Worm (Caenorhabditis elegans): ENCODE measurements around the gene trcs-2.

The trcs-2 gene

DNA sequence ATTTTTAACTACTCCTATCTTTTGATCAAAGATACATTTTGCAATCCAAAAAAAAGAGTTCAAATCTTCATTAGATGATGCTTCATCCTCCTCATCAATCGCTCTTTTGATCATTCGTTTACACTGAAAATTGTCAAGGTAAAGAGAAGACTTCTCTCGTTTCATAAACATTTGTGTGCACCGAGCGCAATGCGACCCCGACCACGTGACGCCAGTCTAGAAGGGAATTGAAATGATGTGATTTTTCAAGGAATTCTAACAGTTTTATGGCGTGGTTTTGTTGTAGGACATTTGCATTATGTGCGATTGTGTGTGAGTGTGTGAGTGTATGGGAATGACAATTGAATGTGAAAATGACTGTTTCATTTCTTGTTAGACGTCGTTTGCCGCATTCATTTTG, 19.0 kb downstream of the trcs-2 start:
- TF ChIP-seq B0310.2 (tag; optimal IDR thresholded peaks at IDR 0.05) = no peak
- TF ChIP-seq ceh-13 (GFP tag; optimal IDR thresholded peaks at IDR 0.05) = no peak
- TF ChIP-seq aly-1 (tag; optimal IDR thresholded peaks at IDR 0.05) = no peak
- TF ChIP-seq tbx-37 (GFP tag; conservative IDR thresholded peaks at IDR 0.05) = no peak
- no peak for TF ChIP-seq F13C5.2 (tag; optimal IDR thresholded peaks at IDR 0.05)

DNA sequence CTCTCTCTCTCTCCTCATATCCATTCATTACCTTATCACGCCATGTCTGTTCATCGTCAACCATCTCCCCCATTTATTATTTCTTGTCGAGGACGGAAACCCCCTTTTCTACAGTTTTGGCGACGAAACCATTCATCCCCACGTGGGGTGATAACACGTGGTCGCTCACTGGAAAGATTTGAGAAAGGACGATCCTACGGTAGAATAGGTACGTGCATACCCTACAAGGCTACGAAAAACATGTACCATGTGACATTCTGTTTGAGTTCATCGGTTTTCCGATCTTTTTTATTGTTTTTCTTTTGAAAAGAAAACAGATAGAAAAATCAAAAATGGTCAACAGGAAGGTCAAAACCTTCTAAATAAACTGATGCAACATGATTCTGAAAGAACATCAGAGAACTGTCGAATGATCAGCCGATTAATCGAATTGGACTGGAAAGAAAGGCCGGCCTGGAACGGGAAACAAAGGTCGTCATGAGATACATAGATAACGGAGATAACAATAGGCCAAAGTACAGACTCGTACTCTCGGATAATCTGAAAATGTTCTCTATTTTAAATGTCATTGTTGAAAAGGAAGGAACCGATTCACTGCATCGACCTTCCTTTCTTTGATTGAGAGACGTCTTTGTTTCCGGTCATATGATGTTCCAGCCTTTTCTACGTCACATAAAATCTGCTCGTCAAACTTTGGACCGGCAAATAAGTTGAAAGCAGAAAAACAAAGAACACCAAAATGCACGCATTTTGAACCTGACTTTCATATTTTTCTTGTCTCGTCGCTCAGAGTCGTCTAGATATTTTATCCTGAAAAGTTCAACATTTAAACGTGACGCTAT, 20.0 kb downstream of the trcs-2 start:
- no peak for TF ChIP-seq ceh-36 (tag; optimal IDR thresholded peaks at IDR 0.05)
- TF ChIP-seq scrt-1 (GFP tag; IDR thresholded peaks at IDR 0.05) = no peak
- TF ChIP-seq aly-1 (tag; optimal IDR thresholded peaks at IDR 0.05) = no peak
- TF ChIP-seq B0310.2 (tag; optimal IDR thresholded peaks at IDR 0.05) = no peak
- TF ChIP-seq ets-7 (tag; optimal IDR thresholded peaks at IDR 0.05) = no peak
- no peak for TF ChIP-seq tbx-11 (GFP tag; IDR thresholded peaks at IDR 0.05)
- TF ChIP-seq ama-1 (optimal IDR thresholded peaks at IDR 0.05) = no peak
- TF ChIP-seq tra-4 (tag; optimal IDR thresholded peaks at IDR 0.05) = no peak
- TF ChIP-seq F13C5.2 (tag; optimal IDR thresholded peaks at IDR 0.05) = no peak
- TF ChIP-seq hmbx-1 (tag; optimal IDR thresholded peaks at IDR 0.05) = no peak
- TF ChIP-seq ceh-13 (GFP tag; optimal IDR thresholded peaks at IDR 0.05) = no peak
- TF ChIP-seq hmg-4 (GFP tag; optimal IDR thresholded peaks at IDR 0.05) = no peak
- TF ChIP-seq tbx-37 (GFP tag; conservative IDR thresholded peaks at IDR 0.05) = no peak
- no peak for TF ChIP-seq hnd-1 (tag; optimal IDR thresholded peaks at IDR 0.05)
- TF ChIP-seq flt-1 (GFP tag; IDR thresholded peaks at IDR 0.05) = no peak
- no peak for TF ChIP-seq pes-1 (GFP tag; IDR thresholded peaks at IDR 0.05)
- TF ChIP-seq sea-1 (GFP tag; conservative IDR thresholded peaks at IDR 0.05) = no peak

DNA sequence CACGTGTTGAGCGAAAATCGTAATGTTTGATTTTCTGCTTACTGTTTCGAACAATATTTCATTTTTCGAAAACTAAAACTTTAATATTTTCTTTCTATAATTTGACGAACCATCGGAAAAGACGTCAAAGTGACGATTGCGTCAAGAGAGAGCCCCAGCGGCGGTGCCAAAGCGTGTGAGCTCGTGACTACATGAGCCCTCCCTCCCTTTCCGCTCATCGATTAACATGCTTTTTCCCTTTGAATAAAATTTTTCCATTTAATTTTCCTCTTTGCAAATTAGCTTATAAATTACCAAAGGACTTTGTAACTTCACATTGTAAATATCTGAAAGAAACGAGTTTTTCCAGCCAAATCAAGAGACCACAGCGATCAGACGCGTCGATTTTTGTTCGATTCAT, 20.7 kb downstream of the trcs-2 start:
- TF ChIP-seq F13C5.2 (tag; optimal IDR thresholded peaks at IDR 0.05) (no peak), ets-7 (tag; optimal IDR thresholded peaks at IDR 0.05) (no peak), aly-1 (tag; optimal IDR thresholded peaks at IDR 0.05) (no peak), ceh-36 (tag; optimal IDR thresholded peaks at IDR 0.05) (no peak), sea-1 (GFP tag; conservative IDR thresholded peaks at IDR 0.05) (no peak), hmbx-1 (tag; optimal IDR thresholded peaks at IDR 0.05) (no peak), hmg-4 (GFP tag; optimal IDR thresholded peaks at IDR 0.05) (no peak), hnd-1 (tag; optimal IDR thresholded peaks at IDR 0.05) (no peak), tra-4 (tag; optimal IDR thresholded peaks at IDR 0.05) (no peak), scrt-1 (GFP tag; IDR thresholded peaks at IDR 0.05) (no peak), ceh-13 (GFP tag; optimal IDR thresholded peaks at IDR 0.05) (no peak), pes-1 (GFP tag; IDR thresholded peaks at IDR 0.05) (no peak), tbx-37 (GFP tag; conservative IDR thresholded peaks at IDR 0.05) (no peak), ama-1 (optimal IDR thresholded peaks at IDR 0.05) (no peak), tbx-11 (GFP tag; IDR thresholded peaks at IDR 0.05) (no peak), flt-1 (GFP tag; IDR thresholded peaks at IDR 0.05) (no peak), B0310.2 (tag; optimal IDR thresholded peaks at IDR 0.05) (no peak)

DNA sequence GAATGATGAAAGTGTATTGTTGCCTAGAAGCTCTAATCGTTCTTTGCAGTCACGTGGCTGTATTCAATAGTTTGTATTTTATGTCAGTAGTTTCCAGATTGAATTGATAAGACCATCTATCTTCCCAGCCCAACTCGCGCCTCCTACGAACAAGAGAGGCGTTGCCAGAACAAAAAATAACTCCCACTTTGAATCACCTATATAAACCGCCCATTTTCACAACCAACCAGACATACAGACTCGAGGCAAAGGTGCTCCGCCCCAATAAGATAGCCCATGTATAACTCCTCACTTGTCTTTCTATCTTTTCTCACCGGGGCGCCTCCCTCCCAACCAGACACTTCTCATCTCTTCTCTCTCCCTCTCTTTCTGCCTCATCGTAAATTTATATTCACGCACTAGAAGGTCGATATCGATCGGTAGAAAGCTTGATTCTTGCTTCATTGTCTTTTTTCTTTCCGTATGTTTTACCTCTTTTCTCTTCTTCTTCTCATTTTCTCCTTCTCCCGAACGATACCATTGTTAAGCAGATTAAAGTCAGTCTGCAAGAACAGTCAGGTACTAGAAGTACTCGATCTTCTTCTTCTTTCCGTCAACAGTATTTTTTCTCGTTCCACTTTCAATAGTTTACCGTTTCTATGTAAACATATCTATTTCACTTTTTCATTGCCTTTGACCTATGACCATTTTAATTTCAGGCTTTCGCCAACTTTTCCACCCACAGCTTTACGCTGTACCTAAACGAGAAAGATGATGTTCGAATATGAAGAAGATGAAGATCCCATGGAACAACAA, 21.3 kb downstream of the trcs-2 start, which contains the start of gene mak-1:
Gene mak-1 (plus strand): TSS at position 693 of the 795 bp plus-strand sequence.
- peak; percentile 6 for TF ChIP-seq hmg-4 (GFP tag; optimal IDR thresholded peaks at IDR 0.05)
- no peak for TF ChIP-seq aly-1 (tag; optimal IDR thresholded peaks at IDR 0.05)

DNA sequence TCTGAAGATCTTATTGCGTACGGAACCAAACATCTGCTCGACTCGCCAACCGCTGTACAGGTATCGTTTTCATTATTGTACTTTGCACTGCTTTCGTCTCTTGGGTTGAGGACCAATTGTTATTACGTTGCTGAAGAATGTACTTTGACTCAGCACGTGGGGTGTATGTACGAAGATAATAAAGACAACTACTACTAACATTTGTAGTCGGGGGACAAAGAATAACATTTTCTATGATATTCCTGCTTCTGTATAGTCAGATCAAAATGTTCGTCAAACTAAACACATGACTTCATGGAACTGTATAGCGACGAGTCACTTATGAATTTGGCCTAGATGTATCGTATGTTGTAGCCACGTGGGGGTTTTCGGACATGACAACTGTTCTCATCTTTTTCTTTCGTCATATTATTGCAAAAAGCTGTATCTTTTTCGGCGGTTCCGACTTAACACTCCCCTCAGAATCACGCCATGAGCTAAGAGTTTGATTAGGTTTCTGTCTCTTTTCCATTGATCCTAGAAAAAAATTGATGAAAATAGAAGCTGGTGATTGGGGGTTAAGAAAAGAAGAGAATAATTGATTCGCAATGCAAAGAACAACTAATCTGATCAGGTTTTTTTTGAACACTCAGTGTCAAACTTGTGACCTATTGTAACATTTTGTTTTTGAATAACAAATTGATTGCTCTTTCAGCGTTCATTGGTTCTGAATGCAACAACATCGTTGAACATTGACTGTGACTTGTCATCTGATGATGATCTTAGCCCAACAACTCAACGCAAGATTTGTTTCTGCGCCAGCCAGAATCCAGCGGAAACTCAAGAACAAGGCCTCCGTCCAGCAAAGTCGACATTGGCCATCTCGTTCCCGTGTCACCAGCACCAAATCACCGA, 22.5 kb downstream of the trcs-2 start:
- TF ChIP-seq scrt-1 (GFP tag; IDR thresholded peaks at IDR 0.05) (no peak), flt-1 (GFP tag; IDR thresholded peaks at IDR 0.05) (no peak), hmbx-1 (tag; optimal IDR thresholded peaks at IDR 0.05) (no peak), ets-7 (tag; optimal IDR thresholded peaks at IDR 0.05) (no peak), ceh-13 (GFP tag; optimal IDR thresholded peaks at IDR 0.05) (no peak), aly-1 (tag; optimal IDR thresholded peaks at IDR 0.05) (no peak), hnd-1 (tag; optimal IDR thresholded peaks at IDR 0.05) (no peak), tbx-11 (GFP tag; IDR thresholded peaks at IDR 0.05) (no peak)

DNA sequence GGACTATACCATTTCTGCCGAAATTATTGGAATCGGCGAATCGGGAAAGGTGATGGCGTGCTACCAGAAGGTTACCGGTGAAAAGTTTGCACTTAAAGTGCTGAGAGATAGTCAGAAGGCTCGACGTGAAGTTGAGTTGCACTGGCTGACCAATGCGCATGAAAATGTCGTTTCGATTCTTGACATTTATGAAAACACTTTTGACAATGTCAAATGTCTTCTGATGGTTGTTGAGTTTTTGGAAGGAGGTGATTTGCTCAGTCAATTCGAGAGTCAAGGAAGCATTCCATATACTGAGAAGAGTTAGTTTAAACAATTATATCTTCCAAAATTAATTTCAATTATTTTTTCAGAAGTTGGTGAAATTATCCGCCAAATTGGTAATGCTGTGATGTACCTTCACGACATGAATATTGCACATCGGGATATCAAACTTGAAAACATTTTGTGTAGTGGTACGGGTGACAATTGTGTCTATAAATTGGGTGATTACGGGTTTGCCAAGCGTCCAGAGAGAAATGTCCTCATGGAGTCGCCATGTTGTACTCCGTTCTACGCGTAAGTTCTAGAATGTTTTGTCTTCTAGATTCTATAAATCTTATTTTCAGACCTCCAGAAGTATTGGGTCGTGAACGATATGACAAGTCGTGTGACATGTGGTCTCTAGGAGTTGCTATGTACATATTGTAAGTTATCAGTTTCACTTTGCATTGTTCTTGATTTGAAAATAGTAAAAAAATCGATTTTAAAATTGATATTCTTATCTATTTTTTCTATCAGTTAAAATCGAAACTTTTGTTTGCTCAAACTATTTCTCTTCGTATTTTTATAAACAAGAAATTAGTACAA, 23.4 kb downstream of the trcs-2 start:
- TF ChIP-seq ceh-13 (GFP tag; optimal IDR thresholded peaks at IDR 0.05) (no peak), pes-1 (GFP tag; IDR thresholded peaks at IDR 0.05) (no peak), tbx-37 (GFP tag; conservative IDR thresholded peaks at IDR 0.05) (no peak), sea-1 (GFP tag; conservative IDR thresholded peaks at IDR 0.05) (no peak), scrt-1 (GFP tag; IDR thresholded peaks at IDR 0.05) (no peak), flt-1 (GFP tag; IDR thresholded peaks at IDR 0.05) (no peak), tbx-11 (GFP tag; IDR thresholded peaks at IDR 0.05) (no peak), ceh-36 (tag; optimal IDR thresholded peaks at IDR 0.05) (no peak), hnd-1 (tag; optimal IDR thresholded peaks at IDR 0.05) (no peak), ets-7 (tag; optimal IDR thresholded peaks at IDR 0.05) (no peak)

Measured in whole organism, early embryonic.